Fruit fly (Drosophila melanogaster) whole organism, embryonic: ENCODE results near the gene CG33986.

Source experiments
- Aef1 ChIP-seq: fragments of 200-800 bp; sonication (Bioruptor generic); IDR thresholded peaks from 3 replicates; pipeline ENCODE4 v1.3.6; 2022; ENCODE audit warnings: missing biosample characterization, missing genetic modification characterization
- Atf-2 ChIP-seq: fragments of 200-800 bp; sonication (Bioruptor generic); optimal IDR thresholded peaks from 2 replicates; lab custom pipeline; 2016; ENCODE audit warnings: missing biosample characterization, missing genetic modification characterization
- Atf6 ChIP-seq: fragments of 200-800 bp; sonication (Bioruptor generic); IDR thresholded peaks from 2 replicates; pipeline ENCODE4 v1.3.6; 2022; ENCODE audit warnings: missing biosample characterization, missing genetic modification characterization
- B-H1 ChIP-seq: fragments of 200-800 bp; sonication (Bioruptor generic); IDR thresholded peaks from 3 replicates; pipeline ENCODE4 v1.3.6; 2022; ENCODE audit warnings: missing biosample characterization, missing genetic modification characterization
- CG10267 ChIP-seq: fragments of 200-800 bp; sonication (Bioruptor generic); optimal IDR thresholded peaks from 2 replicates; lab custom pipeline; 2018; ENCODE audit warnings: missing biosample characterization, mild to moderate bottlenecking, missing genetic modification characterization, moderate library complexity
- CG12219 ChIP-seq: fragments of 200-800 bp; sonication (Bioruptor generic); optimal IDR thresholded peaks from 3 replicates; lab custom pipeline; 2018; ENCODE audit warnings: missing biosample characterization, mild to moderate bottlenecking, missing genetic modification characterization
- CG13424 ChIP-seq: fragments of 200-800 bp; sonication (Bioruptor generic); optimal IDR thresholded peaks from 2 replicates; lab custom pipeline; 2019; ENCODE audit warnings: missing biosample characterization, mild to moderate bottlenecking, missing genetic modification characterization, moderate library complexity
- CG13775 ChIP-seq: fragments of 200-800 bp; sonication (Bioruptor generic); optimal IDR thresholded peaks from 3 replicates; lab custom pipeline; 2017; ENCODE audit warnings: missing biosample characterization, mild to moderate bottlenecking, missing genetic modification characterization
- CG14050 ChIP-seq: fragments of 200-800 bp; sonication (Bioruptor generic); IDR thresholded peaks from 3 replicates; pipeline ENCODE4 v1.3.6; 2022; ENCODE audit warnings: missing biosample characterization, missing genetic modification characterization
- CG14441 ChIP-seq: fragments of 200-800 bp; sonication (Bioruptor generic); IDR thresholded peaks from 2 replicates; pipeline ENCODE4 v1.3.6; 2022; ENCODE audit warnings: missing biosample characterization, missing genetic modification characterization
- CG17568 ChIP-seq: fragments of 200-800 bp; sonication (Bioruptor generic); optimal IDR thresholded peaks from 2 replicates; lab custom pipeline; 2018; ENCODE audit warnings: missing biosample characterization, mild to moderate bottlenecking, missing genetic modification characterization, moderate library complexity
- CG18262 ChIP-seq: fragments of 200-800 bp; optimal IDR thresholded peaks from 3 replicates; lab custom pipeline; 2019; ENCODE audit warnings: missing biosample characterization, mild to moderate bottlenecking, missing genetic modification characterization, moderate library complexity
- CG31388 ChIP-seq: fragments of 200-800 bp; sonication (Bioruptor generic); optimal IDR thresholded peaks from 2 replicates; lab custom pipeline; 2016; ENCODE audit warnings: missing biosample characterization, missing genetic modification characterization
- CG32772 ChIP-seq: fragments of 200-800 bp; sonication (Bioruptor generic); IDR thresholded peaks from 2 replicates; pipeline ENCODE4 v1.3.6; 2022; ENCODE audit warnings: missing biosample characterization, missing genetic modification characterization
- CG3281 ChIP-seq: fragments of 200-800 bp; sonication (Bioruptor generic); optimal IDR thresholded peaks from 3 replicates; lab custom pipeline; 2017; ENCODE audit warnings: missing biosample characterization, mild to moderate bottlenecking, missing genetic modification characterization
- CG33557 ChIP-seq: fragments of 200-800 bp; sonication (Bioruptor generic); optimal IDR thresholded peaks from 2 replicates; lab custom pipeline; 2019; ENCODE audit warnings: missing biosample characterization, mild to moderate bottlenecking, missing genetic modification characterization, moderate library complexity
- CG34224 ChIP-seq: fragments of 200-800 bp; sonication (Bioruptor generic); IDR thresholded peaks from 3 replicates; pipeline ENCODE4 v1.3.6; 2022; ENCODE audit warnings: missing biosample characterization, missing genetic modification characterization; ENCODE audit not compliant: partially characterized antibody
- CG43689 ChIP-seq: fragments of 200-800 bp; sonication (Bioruptor generic); IDR thresholded peaks from 2 replicates; pipeline ENCODE4 v1.3.6; 2022; ENCODE audit warnings: missing biosample characterization, missing genetic modification characterization
- CG8290 ChIP-seq, 3 experiments: fragments of 200-800 bp; sonication (Bioruptor generic); optimal IDR thresholded peaks; 2 replicates each; lab custom pipeline; 2016 to 2019; ENCODE audit warnings: missing biosample characterization in 3 of 3, missing genetic modification characterization in 3 of 3, mild to moderate bottlenecking in 2 of 3, moderate library complexity in 1 of 3
- Dfd ChIP-seq, 2 experiments: fragments of >200 bp; optimal IDR thresholded peaks; 2 replicates each; lab custom pipeline; 2017; ENCODE audit warnings: missing biosample characterization in 2 of 2, missing genetic modification characterization in 2 of 2
- H15 ChIP-seq: fragments of 200-800 bp; sonication (Bioruptor generic); IDR thresholded peaks from 3 replicates; pipeline ENCODE4 v1.3.6; 2022; ENCODE audit warnings: missing biosample characterization, missing genetic modification characterization
- HLH4C ChIP-seq: fragments of 200-800 bp; sonication (Bioruptor generic); IDR thresholded peaks from 3 replicates; pipeline ENCODE4 v1.3.6; 2022; ENCODE audit warnings: missing biosample characterization, missing genetic modification characterization; ENCODE audit not compliant: partially characterized antibody
- Hmr ChIP-seq: fragments of 200-800 bp; sonication (Bioruptor generic); optimal IDR thresholded peaks from 3 replicates; lab custom pipeline; 2017; ENCODE audit warnings: mild to moderate bottlenecking, missing biosample characterization, missing genetic modification reagents, missing genetic modification characterization
- Lhr ChIP-seq: fragments of 200-800 bp; sonication (Bioruptor generic); optimal IDR thresholded peaks from 3 replicates; lab custom pipeline; 2017; ENCODE audit warnings: mild to moderate bottlenecking, missing biosample characterization, missing genetic modification reagents, missing genetic modification characterization
- MESR4 ChIP-seq: fragments of 200-800 bp; sonication (Bioruptor generic); optimal IDR thresholded peaks from 2 replicates; lab custom pipeline; 2018; ENCODE audit warnings: missing biosample characterization, mild to moderate bottlenecking, missing genetic modification characterization, moderate library complexity
- MTF-1 ChIP-seq: fragments of 200-800 bp; sonication (Bioruptor generic); optimal IDR thresholded peaks from 2 replicates; lab custom pipeline; 2018; ENCODE audit warnings: missing biosample characterization, mild to moderate bottlenecking, missing genetic modification characterization, borderline replicate concordance
- Mes4 ChIP-seq: fragments of 200-800 bp; sonication (Bioruptor generic); optimal IDR thresholded peaks from 2 replicates; lab custom pipeline; 2016; ENCODE audit warnings: missing biosample characterization, missing genetic modification characterization
- Ravus ChIP-seq: fragments of 200-800 bp; sonication (Bioruptor generic); IDR thresholded peaks from 2 replicates; pipeline ENCODE4 v1.3.6; 2022; ENCODE audit warnings: missing biosample characterization, missing genetic modification characterization
- Side ChIP-seq: fragments of 200-800 bp; sonication (Bioruptor generic); optimal IDR thresholded peaks from 2 replicates; lab custom pipeline; 2016; ENCODE audit warnings: missing biosample characterization, missing genetic modification characterization
- Ssrp ChIP-seq: fragments of 200-800 bp; sonication (Bioruptor generic); optimal IDR thresholded peaks from 2 replicates; lab custom pipeline; 2018; ENCODE audit warnings: missing biosample characterization, mild to moderate bottlenecking, missing genetic modification characterization, moderate library complexity
- Tbp ChIP-seq: fragments of >200 bp; optimal IDR thresholded peaks from 2 replicates; lab custom pipeline; 2018; ENCODE audit warnings: missing biosample characterization, missing genetic modification characterization
- Vsx1 ChIP-seq: fragments of 200-800 bp; sonication (Bioruptor generic); optimal IDR thresholded peaks from 2 replicates; lab custom pipeline; 2017; ENCODE audit warnings: missing biosample characterization, mild to moderate bottlenecking, missing genetic modification characterization, missing genetic modification reagents
- ara ChIP-seq: fragments of 200-800 bp; sonication (Bioruptor generic); IDR thresholded peaks from 2 replicates; pipeline ENCODE4 v1.3.6; 2022; ENCODE audit warnings: missing biosample characterization, missing genetic modification characterization
- az2 ChIP-seq: fragments of 200-800 bp; sonication (Bioruptor generic); optimal IDR thresholded peaks from 3 replicates; lab custom pipeline; 2016; ENCODE audit warnings: missing biosample characterization, missing genetic modification characterization
- bowl ChIP-seq: fragments of 200-800 bp; sonication (Bioruptor generic); IDR thresholded peaks from 2 replicates; pipeline ENCODE4 v1.3.6; 2022; ENCODE audit warnings: missing biosample characterization, missing genetic modification characterization
- btn ChIP-seq: fragments of 200-800 bp; sonication (Bioruptor generic); optimal IDR thresholded peaks from 2 replicates; lab custom pipeline; 2016; ENCODE audit warnings: missing biosample characterization, missing genetic modification characterization
- crc ChIP-seq: fragments of 200-800 bp; sonication (Bioruptor generic); optimal IDR thresholded peaks from 2 replicates; lab custom pipeline; 2016; ENCODE audit warnings: missing biosample characterization, missing genetic modification characterization
- dysf ChIP-seq: fragments of 200-800 bp; sonication (Bioruptor generic); IDR thresholded peaks from 3 replicates; pipeline ENCODE4 v1.3.6; 2022; ENCODE audit warnings: missing biosample characterization, missing genetic modification characterization
- emc ChIP-seq: fragments of 200-800 bp; sonication (Bioruptor generic); optimal IDR thresholded peaks from 2 replicates; lab custom pipeline; 2016; ENCODE audit warnings: missing biosample characterization, missing genetic modification characterization
- h ChIP-seq: fragments of >200 bp; optimal IDR thresholded peaks from 2 replicates; lab custom pipeline; 2017
- her ChIP-seq: fragments of 200-800 bp; sonication (Bioruptor generic); optimal IDR thresholded peaks from 2 replicates; lab custom pipeline; 2016; ENCODE audit warnings: missing biosample characterization, missing genetic modification characterization
- jumu ChIP-seq: fragments of 200-800 bp; sonication (Bioruptor generic); optimal IDR thresholded peaks from 3 replicates; lab custom pipeline; 2016; ENCODE audit warnings: missing biosample characterization, missing genetic modification characterization
- lmd ChIP-seq: fragments of 200-800 bp; sonication (Bioruptor generic); IDR thresholded peaks from 2 replicates; pipeline ENCODE4 v1.3.6; 2022; ENCODE audit warnings: missing biosample characterization, missing genetic modification characterization
- luna ChIP-seq: fragments of 200-800 bp; sonication (Bioruptor generic); optimal IDR thresholded peaks from 2 replicates; lab custom pipeline; 2016; ENCODE audit warnings: missing biosample characterization, missing genetic modification characterization
- mirr ChIP-seq: fragments of 200-800 bp; sonication (Bioruptor generic); optimal IDR thresholded peaks from 3 replicates; lab custom pipeline; 2018; ENCODE audit warnings: missing biosample characterization, mild to moderate bottlenecking, missing genetic modification characterization
- pb ChIP-seq: fragments of 200-800 bp; sonication (Bioruptor generic); optimal IDR thresholded peaks from 3 replicates; lab custom pipeline; 2016; ENCODE audit warnings: missing biosample characterization, missing genetic modification characterization
- pnt ChIP-seq: fragments of 200-800 bp; sonication (Bioruptor generic); optimal IDR thresholded peaks from 3 replicates; lab custom pipeline; 2016; ENCODE audit warnings: missing biosample characterization, missing genetic modification characterization
- ttk ChIP-seq: fragments of 200-800 bp; sonication (Bioruptor generic); IDR thresholded peaks from 2 replicates; pipeline ENCODE4 v2.1.2; 2022; ENCODE audit warnings: missing biosample characterization, missing genetic modification characterization
- vvl ChIP-seq: fragments of 200-800 bp; sonication (Bioruptor generic); IDR thresholded peaks from 2 replicates; pipeline ENCODE4 v1.3.6; 2022; ENCODE audit warnings: missing biosample characterization, missing genetic modification characterization
- zf30C ChIP-seq: fragments of 200-800 bp; sonication (Bioruptor generic); optimal IDR thresholded peaks from 3 replicates; lab custom pipeline; 2018; ENCODE audit warnings: missing biosample characterization, mild to moderate bottlenecking, missing genetic modification characterization
- zfh1 ChIP-seq: fragments of 200-800 bp; sonication (Bioruptor generic); IDR thresholded peaks from 3 replicates; pipeline ENCODE4 v1.3.6; 2022; ENCODE audit warnings: missing biosample characterization, missing genetic modification characterization

The CG33986 gene

DNA sequence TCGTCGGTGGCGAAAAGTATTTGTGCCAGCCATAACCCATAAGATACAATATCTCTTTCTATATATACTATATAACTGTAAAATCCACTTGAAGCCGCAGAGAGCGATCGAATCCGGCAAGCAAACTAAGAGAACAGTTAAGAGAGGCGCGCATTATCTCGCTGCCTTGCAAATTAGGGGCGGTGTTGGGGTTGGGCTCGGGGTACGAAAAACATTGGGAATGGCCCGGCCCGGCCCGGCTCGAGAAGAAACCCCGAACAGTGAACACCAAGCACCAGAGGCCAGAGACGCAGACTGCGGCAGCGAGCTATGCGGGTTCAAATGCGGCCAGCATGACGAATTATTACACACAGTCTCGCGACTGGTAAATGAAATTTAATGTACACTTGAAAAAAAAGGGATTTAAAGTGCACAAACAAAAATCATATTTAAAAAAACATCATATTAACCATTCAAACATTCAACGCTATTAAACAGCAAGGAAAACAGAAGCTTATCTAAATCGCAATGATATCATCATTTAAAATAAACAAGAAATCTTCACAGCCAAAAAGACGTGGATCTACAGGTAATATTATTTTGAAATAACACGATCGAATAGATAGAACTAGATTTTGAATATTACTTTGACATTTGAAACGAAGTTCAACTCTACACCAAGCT, 7.4 kb upstream of the CG33986 start (continued):
- TF ChIP-seq Ssrp (tag; lab: Kevin White, UChicago): no peak
- peak; percentile 55; the same call in 1 of the 2 replicates for TF ChIP-seq CG32772 (GFP tag; lab: Robert Waterston, UW)
- TF ChIP-seq Hmr: no peak
- TF ChIP-seq CG34224 (GFP tag; lab: Robert Waterston, UW): no peak
- TF ChIP-seq pb: no peak
- no peak for TF ChIP-seq CG13424 (tag; lab: Kevin White, UChicago)
- TF ChIP-seq Side: peak; percentile 33
- TF ChIP-seq emc (GFP tag; lab: Kevin White, UChicago): no peak
- no peak for TF ChIP-seq CG43689 (GFP tag; lab: Robert Waterston, UW)
- TF ChIP-seq HLH4C (GFP tag; lab: Robert Waterston, UW): no peak
- TF ChIP-seq MESR4 (GFP tag; lab: Kevin White, UChicago): no peak
- TF ChIP-seq Atf6 (GFP tag; lab: Robert Waterston, UW): peak; percentile 52; the same call in 1 of the 2 replicates
- peak; percentile 58 for TF ChIP-seq lmd (GFP tag; lab: Robert Waterston, UW)
- TF ChIP-seq MTF-1: no peak
- TF ChIP-seq her (GFP tag; lab: Kevin White, UChicago): no peak
- peak; percentile 45; the same call in 1 of the 3 replicates for TF ChIP-seq zfh1
- TF ChIP-seq CG13775 (GFP tag; lab: Kevin White, UChicago): no peak
- peak; percentile 54 for TF ChIP-seq ttk
- no peak; the same call in 2 of the 3 replicates for TF ChIP-seq B-H1
- 0 out of 3 replicates have a peak, but pooled peaks have one; percentile 29 for TF ChIP-seq Aef1 (GFP tag; lab: Robert Waterston, UW)
- TF ChIP-seq CG3281 (GFP tag; lab: Kevin White, UChicago): peak; percentile 11
- TF ChIP-seq vvl: peak; percentile 73
- peak; percentile 15 for TF ChIP-seq mirr (GFP tag; lab: Kevin White, UChicago)
- TF ChIP-seq CG8290 (GFP tag; optimal IDR thresholded peaks at IDR 0.05; lab: Kevin White, UChicago): no peak
- peak in 1 of 2 experiments; percentile 26 for TF ChIP-seq CG8290 (tag; optimal IDR thresholded peaks at IDR 0.05; lab: Kevin White, UChicago)
- TF ChIP-seq az2 (GFP tag; lab: Kevin White, UChicago): peak; percentile 16
- TF ChIP-seq jumu (GFP tag; lab: Kevin White, UChicago): no peak
- TF ChIP-seq Ravus (GFP tag; lab: Robert Waterston, UW): no peak
- no peak for TF ChIP-seq Lhr
- TF ChIP-seq zf30C (GFP tag; lab: Kevin White, UChicago): no peak
- no peak for TF ChIP-seq luna (GFP tag; lab: Kevin White, UChicago)
- no peak for TF ChIP-seq Vsx1 (GFP tag; lab: Kevin White, UChicago)
- TF ChIP-seq crc (GFP tag; lab: Kevin White, UChicago): no peak
- peak; percentile 63 for TF ChIP-seq CG14441
- TF ChIP-seq dysf (GFP tag; lab: Robert Waterston, UW): peak; percentile 68
- no peak for TF ChIP-seq h (lab: Kevin White, UChicago)
- no peak for TF ChIP-seq CG31388 (GFP tag; lab: Kevin White, UChicago)
- TF ChIP-seq H15 (GFP tag; lab: Robert Waterston, UW): no peak
- TF ChIP-seq bowl (GFP tag; lab: Robert Waterston, UW): no peak
- TF ChIP-seq pnt (GFP tag; lab: Kevin White, UChicago): no peak
- TF ChIP-seq Mes4 (GFP tag; lab: Kevin White, UChicago): no peak
- no peak for TF ChIP-seq Tbp (GFP tag; lab: Kevin White, UChicago)
- no peak for TF ChIP-seq Dfd (GFP tag; optimal IDR thresholded peaks at IDR 0.05; lab: Kevin White, UChicago)
- no peak for TF ChIP-seq CG33557 (GFP tag; lab: Kevin White, UChicago)
- TF ChIP-seq CG18262 (tag; lab: Kevin White, UChicago): peak; percentile 79
- TF ChIP-seq CG10267: peak; percentile 46
- no peak for TF ChIP-seq btn (GFP tag; lab: Kevin White, UChicago)
- no peak for TF ChIP-seq CG17568 (GFP tag; lab: Kevin White, UChicago)
- TF ChIP-seq ara (GFP tag; lab: Robert Waterston, UW): no peak
- TF ChIP-seq CG12219 (GFP tag; lab: Kevin White, UChicago): no peak
- TF ChIP-seq Atf-2 (GFP tag; lab: Kevin White, UChicago): peak; percentile 16
- TF ChIP-seq CG14050: peak; percentile 9; the same call in 1 of the 3 replicates
